Fruit fly (Drosophila melanogaster) whole organism, embryonic: ENCODE measurements around the gene vir-1.

ENCODE experiments used
- Asciz ChIP-seq: fragments of 200-800 bp; sonication (Bioruptor generic); optimal IDR thresholded peaks from 2 replicates; lab custom pipeline; 2017; ENCODE audit warnings: missing biosample characterization, mild to moderate bottlenecking, missing genetic modification characterization, missing genetic modification reagents
- C15 ChIP-seq: fragments of 200-800 bp; sonication (Bioruptor generic); IDR thresholded peaks from 3 replicates; pipeline ENCODE4 v1.3.6; 2022; ENCODE audit warnings: missing biosample characterization, missing genetic modification characterization
- CG10321 ChIP-seq: fragments of 200-800 bp; sonication (Bioruptor generic); IDR thresholded peaks from 2 replicates; pipeline ENCODE4 v1.3.6; 2022; ENCODE audit warnings: missing biosample characterization, missing genetic modification characterization
- CG10462 ChIP-seq: fragments of 200-800 bp; sonication (Bioruptor generic); optimal IDR thresholded peaks from 2 replicates; lab custom pipeline; 2016; ENCODE audit warnings: missing biosample characterization, missing genetic modification characterization
- CG12071 ChIP-seq: fragments of 200-800 bp; sonication (Bioruptor generic); optimal IDR thresholded peaks from 3 replicates; lab custom pipeline; 2018; ENCODE audit warnings: missing biosample characterization, mild to moderate bottlenecking, missing genetic modification characterization
- CG12769 ChIP-seq: fragments of 200-800 bp; sonication (Bioruptor generic); optimal IDR thresholded peaks from 2 replicates; lab custom pipeline; 2019; ENCODE audit warnings: missing biosample characterization, mild to moderate bottlenecking, missing genetic modification characterization, moderate library complexity
- CG1602 ChIP-seq: fragments of 200-800 bp; sonication (Bioruptor generic); optimal IDR thresholded peaks from 3 replicates; lab custom pipeline; 2016; ENCODE audit warnings: missing biosample characterization, missing genetic modification characterization
- CG1647 ChIP-seq: fragments of 200-800 bp; sonication (Bioruptor generic); optimal IDR thresholded peaks from 3 replicates; lab custom pipeline; 2016; ENCODE audit warnings: missing biosample characterization, missing genetic modification characterization
- CG18011 ChIP-seq: fragments of 200-800 bp; sonication (Bioruptor generic); optimal IDR thresholded peaks from 2 replicates; lab custom pipeline; 2017; ENCODE audit warnings: missing biosample characterization, missing genetic modification characterization, mild to moderate bottlenecking, moderate library complexity, missing genotype
- CG18599 ChIP-seq: fragments of 200-800 bp; sonication (Bioruptor generic); optimal IDR thresholded peaks from 3 replicates; lab custom pipeline; 2017; ENCODE audit warnings: missing biosample characterization, missing genetic modification characterization, mild to moderate bottlenecking, moderate library complexity, missing genetic modification reagents
- CG2678 ChIP-seq: fragments of 200-800 bp; sonication (Bioruptor generic); optimal IDR thresholded peaks from 3 replicates; lab custom pipeline; 2019; ENCODE audit warnings: missing biosample characterization, mild to moderate bottlenecking, missing genetic modification characterization, moderate library complexity
- CG3065 ChIP-seq: fragments of 200-800 bp; sonication (Bioruptor generic); optimal IDR thresholded peaks from 2 replicates; lab custom pipeline; 2016; ENCODE audit warnings: missing biosample characterization, missing genetic modification characterization
- CG32772 ChIP-seq: fragments of 200-800 bp; sonication (Bioruptor generic); IDR thresholded peaks from 2 replicates; pipeline ENCODE4 v1.3.6; 2022; ENCODE audit warnings: missing biosample characterization, missing genetic modification characterization
- CG3281 ChIP-seq: fragments of 200-800 bp; sonication (Bioruptor generic); optimal IDR thresholded peaks from 3 replicates; lab custom pipeline; 2017; ENCODE audit warnings: missing biosample characterization, mild to moderate bottlenecking, missing genetic modification characterization
- CG34422 ChIP-seq: fragments of 200-800 bp; sonication (Bioruptor generic); IDR thresholded peaks from 3 replicates; pipeline ENCODE4 v1.3.6; 2022; ENCODE audit warnings: missing biosample characterization, missing genetic modification characterization
- CG4282 ChIP-seq: fragments of 200-800 bp; sonication (Bioruptor generic); optimal IDR thresholded peaks from 2 replicates; lab custom pipeline; 2016; ENCODE audit warnings: missing biosample characterization, missing genetic modification characterization
- CG4424 ChIP-seq: fragments of 200-800 bp; sonication (Bioruptor generic); optimal IDR thresholded peaks from 3 replicates; lab custom pipeline; 2016; ENCODE audit warnings: missing biosample characterization, missing genetic modification characterization
- CG4854 ChIP-seq: fragments of 200-800 bp; sonication (Bioruptor generic); optimal IDR thresholded peaks from 2 replicates; lab custom pipeline; 2016; ENCODE audit warnings: missing biosample characterization, missing genetic modification characterization, inconsistent platforms
- CG7357 ChIP-seq: fragments of 200-800 bp; sonication (Bioruptor generic); IDR thresholded peaks from 3 replicates; pipeline ENCODE4 v1.3.6; 2022; ENCODE audit warnings: missing biosample characterization, missing genetic modification characterization
- CG7963 ChIP-seq: fragments of 200-800 bp; sonication (Bioruptor generic); IDR thresholded peaks from 3 replicates; pipeline ENCODE4 v1.3.6; 2022; ENCODE audit warnings: missing biosample characterization, missing genetic modification characterization; ENCODE audit not compliant: partially characterized antibody
- CG8359 ChIP-seq: fragments of 200-800 bp; sonication (Bioruptor generic); optimal IDR thresholded peaks from 2 replicates; lab custom pipeline; 2017; ENCODE audit warnings: missing biosample characterization, mild to moderate bottlenecking, missing genetic modification characterization, borderline replicate concordance
- CG9876 ChIP-seq: fragments of 200-800 bp; sonication (Bioruptor generic); optimal IDR thresholded peaks from 2 replicates; lab custom pipeline; 2016; ENCODE audit warnings: missing biosample characterization, missing genetic modification characterization
- Dek ChIP-seq: fragments of 200-800 bp; sonication (Bioruptor generic); optimal IDR thresholded peaks from 3 replicates; lab custom pipeline; 2019; ENCODE audit warnings: missing biosample characterization, mild to moderate bottlenecking, missing genetic modification characterization, moderate library complexity
- Dip3 ChIP-seq: fragments of 200-800 bp; sonication (Bioruptor generic); optimal IDR thresholded peaks from 3 replicates; lab custom pipeline; 2016; ENCODE audit warnings: missing biosample characterization, missing genetic modification characterization
- Dp ChIP-seq: fragments of 200-800 bp; sonication (Bioruptor generic); optimal IDR thresholded peaks from 2 replicates; lab custom pipeline; 2018; ENCODE audit warnings: missing biosample characterization, mild to moderate bottlenecking, missing genetic modification characterization, moderate library complexity
- Gug ChIP-seq: fragments of 200-800 bp; sonication (Bioruptor generic); IDR thresholded peaks from 4 replicates; pipeline ENCODE4 v1.3.6; 2022; ENCODE audit warnings: missing biosample characterization, missing genetic modification characterization
- H15 ChIP-seq: fragments of 200-800 bp; sonication (Bioruptor generic); IDR thresholded peaks from 3 replicates; pipeline ENCODE4 v1.3.6; 2022; ENCODE audit warnings: missing biosample characterization, missing genetic modification characterization
- HLH4C ChIP-seq: fragments of 200-800 bp; sonication (Bioruptor generic); IDR thresholded peaks from 3 replicates; pipeline ENCODE4 v1.3.6; 2022; ENCODE audit warnings: missing biosample characterization, missing genetic modification characterization; ENCODE audit not compliant: partially characterized antibody
- Hr39 ChIP-seq: fragments of >200 bp; optimal IDR thresholded peaks from 2 replicates; lab custom pipeline; 2017
- Poxn ChIP-seq: fragments of 200-800 bp; sonication (Bioruptor generic); IDR thresholded peaks from 2 replicates; pipeline ENCODE4 v1.3.6; 2022; ENCODE audit warnings: missing biosample characterization, missing genetic modification characterization
- Ssrp ChIP-seq: fragments of 200-800 bp; sonication (Bioruptor generic); optimal IDR thresholded peaks from 2 replicates; lab custom pipeline; 2018; ENCODE audit warnings: missing biosample characterization, mild to moderate bottlenecking, missing genetic modification characterization, moderate library complexity
- Taf1 ChIP-seq: fragments of 200-800 bp; sonication (Bioruptor generic); IDR thresholded peaks from 2 replicates; pipeline ENCODE4 v1.3.6; 2022; ENCODE audit warnings: missing biosample characterization, missing genetic modification characterization
- abd-A ChIP-seq: fragments of 200-800 bp; sonication (Bioruptor generic); optimal IDR thresholded peaks from 3 replicates; lab custom pipeline; 2019; ENCODE audit warnings: missing biosample characterization, mild to moderate bottlenecking, missing genetic modification characterization, moderate library complexity
- amos ChIP-seq: fragments of 200-800 bp; sonication (Bioruptor generic); IDR thresholded peaks from 2 replicates; pipeline ENCODE4 v1.3.6; 2022; ENCODE audit warnings: missing biosample characterization, missing genetic modification characterization; ENCODE audit not compliant: partially characterized antibody
- az2 ChIP-seq: fragments of 200-800 bp; sonication (Bioruptor generic); optimal IDR thresholded peaks from 3 replicates; lab custom pipeline; 2016; ENCODE audit warnings: missing biosample characterization, missing genetic modification characterization
- dan ChIP-seq: fragments of 200-800 bp; sonication (Bioruptor generic); IDR thresholded peaks from 2 replicates; pipeline ENCODE4 v1.3.6; 2022; ENCODE audit warnings: missing biosample characterization, missing genetic modification characterization
- danr ChIP-seq: fragments of 200-800 bp; sonication (Bioruptor generic); IDR thresholded peaks from 2 replicates; pipeline ENCODE4 v1.3.6; 2022; ENCODE audit warnings: missing biosample characterization, missing genetic modification characterization
- dysf ChIP-seq: fragments of 200-800 bp; sonication (Bioruptor generic); IDR thresholded peaks from 3 replicates; pipeline ENCODE4 v1.3.6; 2022; ENCODE audit warnings: missing biosample characterization, missing genetic modification characterization
- gce ChIP-seq: fragments of 200-800 bp; sonication (Bioruptor generic); IDR thresholded peaks from 3 replicates; pipeline ENCODE4 v1.3.6; 2022; ENCODE audit warnings: missing biosample characterization, missing genetic modification characterization
- hkb ChIP-seq, 2 experiments: fragments of 200-800 bp in 1 of 2; fragments of >200 bp in 1 of 2; sonication (Bioruptor generic) in 1 of 2; IDR thresholded peaks in 1 of 2; optimal IDR thresholded peaks in 1 of 2; 2 replicates each; pipeline versions ENCODE4 v1.3.6 to Lab custom; 2017 to 2022; ENCODE audit warnings: missing biosample characterization in 1 of 2, missing genetic modification characterization in 1 of 2
- jigr1 ChIP-seq: fragments of 200-800 bp; sonication (Bioruptor generic); IDR thresholded peaks from 3 replicates; pipeline ENCODE4 v1.3.6; 2022; ENCODE audit warnings: missing biosample characterization, missing genetic modification characterization
- lola ChIP-seq, 3 experiments: fragments of >200 bp in 2 of 3; fragments of 200-800 bp in 1 of 3; sonication (Bioruptor generic) in 1 of 3; optimal IDR thresholded peaks; 2 replicates each; lab custom pipeline; 2017 to 2019; ENCODE audit warnings: missing biosample characterization in 3 of 3, missing genetic modification characterization in 3 of 3, mild to moderate bottlenecking in 1 of 3, moderate library complexity in 1 of 3
- nom ChIP-seq: fragments of 200-800 bp; sonication (Bioruptor generic); optimal IDR thresholded peaks from 2 replicates; lab custom pipeline; 2017; ENCODE audit warnings: missing biosample characterization, missing genetic modification characterization, mild to moderate bottlenecking, moderate library complexity, missing genetic modification reagents
- prd ChIP-seq, 3 experiments: fragments of >200 bp in 2 of 3; fragments of 200-800 bp in 1 of 3; sonication (Bioruptor generic) in 1 of 3; optimal IDR thresholded peaks in 2 of 3; IDR thresholded peaks in 1 of 3; 2 replicates in 2 of 3; 3 replicates in 1 of 3; pipeline versions ENCODE4 v1.3.6 to Lab custom; 2017 to 2022; ENCODE audit warnings: missing biosample characterization in 1 of 3, missing genetic modification characterization in 1 of 3
- salm ChIP-seq: fragments of 200-800 bp; sonication (Bioruptor generic); optimal IDR thresholded peaks from 2 replicates; lab custom pipeline; 2018; ENCODE audit warnings: missing biosample characterization, mild to moderate bottlenecking, missing genetic modification characterization
- sc ChIP-seq, 3 experiments: fragments of >200 bp in 2 of 3; fragments of 200-800 bp in 1 of 3; sonication (Bioruptor generic) in 1 of 3; optimal IDR thresholded peaks; 2 replicates in 2 of 3; 3 replicates in 1 of 3; lab custom pipeline; 2017; ENCODE audit warnings: mild to moderate bottlenecking in 1 of 3, missing biosample characterization in 1 of 3, missing genetic modification characterization in 1 of 3, missing genetic modification reagents in 1 of 3
- slou ChIP-seq: fragments of 200-800 bp; sonication (Bioruptor generic); optimal IDR thresholded peaks from 3 replicates; lab custom pipeline; 2016; ENCODE audit warnings: missing biosample characterization, missing genetic modification characterization
- unpg ChIP-seq: fragments of 200-800 bp; sonication (Bioruptor generic); optimal IDR thresholded peaks from 3 replicates; lab custom pipeline; 2018; ENCODE audit warnings: missing biosample characterization, mild to moderate bottlenecking, missing genetic modification characterization, moderate library complexity

vir-1 gene

dm6 chr2L:12435976-12436771 lies 12.9 kb upstream of the vir-1 start (continued):
- no peak for TF ChIP-seq danr (GFP tag; lab: Robert Waterston, UW)
- TF ChIP-seq az2 (GFP tag; lab: Kevin White, UChicago), result no peak
- no peak for TF ChIP-seq CG7963
- TF ChIP-seq CG4854, result no peak
- TF ChIP-seq CG18599 (GFP tag; lab: Kevin White, UChicago), result peak; percentile 15
- no peak for TF ChIP-seq H15 (GFP tag; lab: Robert Waterston, UW)
- no peak for TF ChIP-seq CG8359 (GFP tag; lab: Kevin White, UChicago)
- no peak for TF ChIP-seq CG9876 (GFP tag; lab: Kevin White, UChicago)
- no peak for TF ChIP-seq unpg
- TF ChIP-seq CG1647 (GFP tag; lab: Kevin White, UChicago), result no peak
- TF ChIP-seq CG4282 (GFP tag; lab: Kevin White, UChicago), result no peak
- no peak for TF ChIP-seq CG32772
- TF ChIP-seq lola (GFP tag; optimal IDR thresholded peaks at IDR 0.05; lab: Kevin White, UChicago), result no peak
- TF ChIP-seq CG12769 (tag; lab: Kevin White, UChicago), result peak; percentile 84
- TF ChIP-seq jigr1 (GFP tag; lab: Robert Waterston, UW), result no peak
- TF ChIP-seq Poxn, result no peak
- no peak for TF ChIP-seq Taf1
- no peak; the same call in 1 of the 2 replicates for TF ChIP-seq amos (GFP tag; lab: Robert Waterston, UW)
- TF ChIP-seq slou, result no peak
- TF ChIP-seq CG34422 (GFP tag; lab: Robert Waterston, UW), result peak; percentile 37; the same call in 1 of the 3 replicates
- TF ChIP-seq CG18011 (GFP tag; lab: Kevin White, UChicago), result no peak
- TF ChIP-seq sc (optimal IDR thresholded peaks at IDR 0.05; lab: Kevin White, UChicago), result no peak
- no peak for TF ChIP-seq sc (GFP tag; optimal IDR thresholded peaks at IDR 0.05; lab: Kevin White, UChicago)
- no peak for TF ChIP-seq Hr39 (lab: Kevin White, UChicago)
- no peak for TF ChIP-seq Dip3 (GFP tag; lab: Kevin White, UChicago)
- TF ChIP-seq hkb (optimal IDR thresholded peaks at IDR 0.05; lab: Kevin White, UChicago), result no peak
- TF ChIP-seq hkb (GFP tag; IDR thresholded peaks at IDR 0.05; lab: Robert Waterston, UW), result 0 out of 2 replicates have a peak, but pooled peaks have one; percentile 24
- TF ChIP-seq HLH4C (GFP tag; lab: Robert Waterston, UW), result no peak
- no peak for TF ChIP-seq CG12071 (GFP tag; lab: Kevin White, UChicago)
- no peak for TF ChIP-seq dysf (GFP tag; lab: Robert Waterston, UW)
- TF ChIP-seq CG10462 (GFP tag; lab: Kevin White, UChicago), result no peak
- no peak for TF ChIP-seq salm
- TF ChIP-seq CG1602 (GFP tag; lab: Kevin White, UChicago), result no peak
- peak; percentile 1 for TF ChIP-seq CG3281 (GFP tag; lab: Kevin White, UChicago)
- no peak for TF ChIP-seq abd-A
- no peak for TF ChIP-seq C15 (GFP tag; lab: Robert Waterston, UW)
- TF ChIP-seq Asciz (GFP tag; lab: Kevin White, UChicago), result no peak
- TF ChIP-seq prd (optimal IDR thresholded peaks at IDR 0.05; lab: Kevin White, UChicago), result no peak
- TF ChIP-seq prd (GFP tag; IDR thresholded peaks at IDR 0.05; lab: Robert Waterston, UW), result 0 out of 3 replicates have a peak, but pooled peaks have one; percentile 10
- no peak for TF ChIP-seq Dp (GFP tag; lab: Kevin White, UChicago)
- TF ChIP-seq Ssrp (tag; lab: Kevin White, UChicago), result no peak
- no peak for TF ChIP-seq gce (GFP tag; lab: Robert Waterston, UW)
- no peak for TF ChIP-seq CG7357 (GFP tag; lab: Robert Waterston, UW)
- TF ChIP-seq Dek, result no peak
- no peak for TF ChIP-seq CG2678 (tag; lab: Kevin White, UChicago)
- TF ChIP-seq CG4424 (GFP tag; lab: Kevin White, UChicago), result peak; percentile 10
- no peak for TF ChIP-seq CG10321 (GFP tag; lab: Robert Waterston, UW)
- no peak for TF ChIP-seq nom (GFP tag; lab: Kevin White, UChicago)
- no peak for TF ChIP-seq dan
- TF ChIP-seq Gug (GFP tag; lab: Robert Waterston, UW), result no peak
- no peak for TF ChIP-seq CG3065 (GFP tag; lab: Kevin White, UChicago)
